Worm (Caenorhabditis elegans) whole organism, L4/young adult: ENCODE data around the gene ttr-19.

Experiments
- dao-5 ChIP-seq: sonication (generic microtip); optimal IDR thresholded peaks from 2 replicates; lab custom pipeline; 2016; ENCODE audit warnings: missing genotype, missing genetic modification characterization, moderate library complexity, missing compliant biosample characterization
- him-1 ChIP-seq: sonication (generic microtip); optimal IDR thresholded peaks from 2 replicates; lab custom pipeline; 2016; ENCODE audit warnings: missing genotype, missing genetic modification reagents, missing genetic modification characterization, missing compliant biosample characterization

ce11 chrV:10246967-10247366 lies 19.7 kb upstream of the ttr-19 start:
- TF ChIP-seq dao-5 (tag; lab: Kevin White, UChicago) (no peak), him-1 (tag; lab: Kevin White, UChicago) (no peak)
